Worm (Caenorhabditis elegans) whole organism, mixed stage, embryonic: ENCODE data around the gene nhr-262.

Experiments
- M03D4.4 ChIP-seq: sonication (generic microtip); optimal IDR thresholded peaks from 2 replicates; lab custom pipeline; 2017; ENCODE audit warnings: mild to moderate bottlenecking, missing genetic modification characterization, missing compliant biosample characterization
- bed-3 ChIP-seq: fragments of 200-800 bp; sonication (Bioruptor generic); optimal IDR thresholded peaks from 3 replicates; lab custom pipeline; 2018; ENCODE audit warnings: mild to moderate bottlenecking, missing genetic modification characterization, moderate library complexity, missing compliant biosample characterization
- blmp-1 ChIP-seq: fragments of 150-350 bp; optimal IDR thresholded peaks from 2 replicates; lab custom pipeline; 2014; ENCODE audit warnings: missing biosample characterization, missing genetic modification characterization
- ceh-39 ChIP-seq: fragments of 150-350 bp; optimal IDR thresholded peaks from 2 replicates; lab custom pipeline; 2014; ENCODE audit warnings: missing biosample characterization, missing genetic modification characterization
- ceh-43 ChIP-seq: fragments of 200-800 bp; sonication (Bioruptor generic); optimal IDR thresholded peaks from 2 replicates; lab custom pipeline; 2018; ENCODE audit warnings: mild to moderate bottlenecking, missing genetic modification characterization, moderate library complexity, missing compliant biosample characterization
- ceh-83 ChIP-seq: fragments of 200-800 bp; sonication (Bioruptor generic); optimal IDR thresholded peaks from 2 replicates; lab custom pipeline; 2018; ENCODE audit warnings: mild to moderate bottlenecking, missing genetic modification characterization, missing compliant biosample characterization
- ces-1 ChIP-seq: fragments of 150-350 bp; optimal IDR thresholded peaks from 2 replicates; lab custom pipeline; 2014; ENCODE audit warnings: missing biosample characterization, missing genetic modification reagents, missing genetic modification characterization
- cnd-1 ChIP-seq: fragments of 200-800 bp; sonication (Bioruptor generic); optimal IDR thresholded peaks from 2 replicates; lab custom pipeline; 2018; ENCODE audit warnings: mild to moderate bottlenecking, missing genetic modification characterization, missing compliant biosample characterization
- drap-1 ChIP-seq: fragments of 200-800 bp; sonication (Bioruptor generic); optimal IDR thresholded peaks from 3 replicates; lab custom pipeline; 2018; ENCODE audit warnings: mild to moderate bottlenecking, missing genetic modification characterization, missing compliant biosample characterization
- elt-1 ChIP-seq: sonication (generic microtip); optimal IDR thresholded peaks from 2 replicates; lab custom pipeline; 2017; ENCODE audit warnings: missing genetic modification characterization, mild to moderate bottlenecking, missing compliant biosample characterization, antibody characterized with exemption, moderate library complexity, borderline replicate concordance; ENCODE audit not compliant: insufficient read depth
- elt-3 ChIP-seq: fragments of 150-350 bp; optimal IDR thresholded peaks from 2 replicates; lab custom pipeline; 2014; ENCODE audit warnings: missing biosample characterization, missing genetic modification characterization
- ham-2 ChIP-seq: fragments of 200-800 bp; sonication (Bioruptor generic); optimal IDR thresholded peaks from 2 replicates; lab custom pipeline; 2018; ENCODE audit warnings: mild to moderate bottlenecking, missing genetic modification characterization, missing compliant biosample characterization
- lin-13 ChIP-seq: fragments of 150-350 bp; optimal IDR thresholded peaks from 2 replicates; lab custom pipeline; 2014; ENCODE audit warnings: missing biosample characterization, missing genetic modification characterization
- lin-32 ChIP-seq: fragments of 200-800 bp; sonication (Bioruptor generic); optimal IDR thresholded peaks from 2 replicates; lab custom pipeline; 2018; ENCODE audit warnings: mild to moderate bottlenecking, missing genetic modification characterization, missing compliant biosample characterization
- lsy-2 ChIP-seq: fragments of 150-350 bp; optimal IDR thresholded peaks from 2 replicates; lab custom pipeline; 2014; ENCODE audit warnings: missing biosample characterization, missing genetic modification characterization
- mep-1 ChIP-seq: fragments of 150-350 bp; optimal IDR thresholded peaks from 2 replicates; lab custom pipeline; 2017; ENCODE audit warnings: missing biosample characterization, missing genetic modification reagents, missing genetic modification characterization, inconsistent platforms
- mls-2 ChIP-seq: sonication (generic microtip); optimal IDR thresholded peaks from 2 replicates; lab custom pipeline; 2016; ENCODE audit warnings: mild to moderate bottlenecking, missing genetic modification characterization, moderate library complexity, missing compliant biosample characterization
- nhr-12 ChIP-seq: fragments of 150-350 bp; optimal IDR thresholded peaks from 2 replicates; lab custom pipeline; 2014; ENCODE audit warnings: missing biosample characterization, missing genetic modification characterization
- nhr-2 ChIP-seq: fragments of 150-350 bp; optimal IDR thresholded peaks from 2 replicates; lab custom pipeline; 2014; ENCODE audit warnings: missing biosample characterization, missing genetic modification characterization
- nhr-237 ChIP-seq: fragments of 150-350 bp; optimal IDR thresholded peaks from 2 replicates; lab custom pipeline; 2014; ENCODE audit warnings: missing biosample characterization, missing genetic modification characterization
- nhr-76 ChIP-seq: sonication (generic microtip); optimal IDR thresholded peaks from 2 replicates; lab custom pipeline; 2017; ENCODE audit warnings: missing biosample characterization, missing genetic modification characterization
- pha-4 ChIP-seq: fragments of 150-350 bp; optimal IDR thresholded peaks from 2 replicates; lab custom pipeline; 2018; ENCODE audit warnings: missing biosample characterization, missing genetic modification reagents, missing genetic modification characterization
- sem-2 ChIP-seq: fragments of 200-800 bp; sonication (Bioruptor generic); optimal IDR thresholded peaks from 2 replicates; lab custom pipeline; 2018; ENCODE audit warnings: mild to moderate bottlenecking, missing genetic modification characterization, missing compliant biosample characterization
- snpc-4 ChIP-seq: fragments of 150-350 bp; optimal IDR thresholded peaks from 2 replicates; lab custom pipeline; 2014; ENCODE audit warnings: missing biosample characterization, missing genetic modification characterization
- sptf-1 ChIP-seq: sonication (generic microtip); optimal IDR thresholded peaks from 2 replicates; lab custom pipeline; 2017; ENCODE audit warnings: mild to moderate bottlenecking, missing genetic modification characterization, moderate library complexity, missing compliant biosample characterization
- tbx-8 ChIP-seq: fragments of 200-800 bp; sonication (Bioruptor generic); optimal IDR thresholded peaks from 2 replicates; lab custom pipeline; 2018; ENCODE audit warnings: mild to moderate bottlenecking, missing genetic modification characterization, moderate library complexity, missing compliant biosample characterization
- unc-120 ChIP-seq: sonication (generic microtip); optimal IDR thresholded peaks from 2 replicates; lab custom pipeline; 2017; ENCODE audit warnings: missing genetic modification characterization, missing compliant biosample characterization; ENCODE audit not compliant: poor library complexity, severe bottlenecking
- unc-39 ChIP-seq: fragments of 150-350 bp; optimal IDR thresholded peaks from 2 replicates; lab custom pipeline; 2014; ENCODE audit warnings: missing biosample characterization, missing genetic modification characterization
- unc-62 ChIP-seq: fragments of 150-350 bp; optimal IDR thresholded peaks from 2 replicates; lab custom pipeline; 2014; ENCODE audit warnings: missing biosample characterization, missing genetic modification reagents, missing genetic modification characterization
- zip-8 ChIP-seq: fragments of 150-350 bp; optimal IDR thresholded peaks from 2 replicates; lab custom pipeline; 2014; ENCODE audit warnings: missing biosample characterization, missing genetic modification characterization
- ztf-11 ChIP-seq: fragments of 150-350 bp; optimal IDR thresholded peaks from 2 replicates; lab custom pipeline; 2014; ENCODE audit warnings: missing biosample characterization, missing genetic modification characterization

nhr-262 gene

ce11 chrV:16902726-16903125 lies 2.0 kb upstream of the nhr-262 start, which contains the start of gene srd-68:
Gene srd-68, minus strand, starts transcription at chrV:16902826.
- no peak for TF ChIP-seq lsy-2
- TF ChIP-seq sem-2 (GFP tag; lab: Kevin White, UChicago): no peak
- TF ChIP-seq M03D4.4 (tag; lab: Kevin White, UChicago): no peak
- no peak for TF ChIP-seq unc-39 (tag; lab: Kevin White, UChicago)
- no peak for TF ChIP-seq snpc-4 (tag; lab: Kevin White, UChicago)
- no peak for TF ChIP-seq ham-2 (GFP tag; lab: Kevin White, UChicago)
- no peak for TF ChIP-seq zip-8 (tag; lab: Kevin White, UChicago)
- TF ChIP-seq unc-62 (GFP tag; lab: Kevin White, UChicago): no peak
- TF ChIP-seq cnd-1 (tag; lab: Kevin White, UChicago): no peak
- TF ChIP-seq nhr-12 (tag; lab: Kevin White, UChicago): no peak
- no peak for TF ChIP-seq mep-1 (tag; lab: Kevin White, UChicago)
- TF ChIP-seq elt-1 (tag; lab: Kevin White, UChicago): no peak
- no peak for TF ChIP-seq ztf-11 (tag; lab: Kevin White, UChicago)
- no peak for TF ChIP-seq bed-3 (GFP tag; lab: Kevin White, UChicago)
- no peak for TF ChIP-seq ces-1 (GFP tag; lab: Kevin White, UChicago)
- TF ChIP-seq lin-13 (tag; lab: Kevin White, UChicago): no peak

ce11 chrV:16909871-16910270 lies 5.2 kb downstream of the nhr-262 start, which contains the start of gene F09C6.16:
Gene F09C6.16, minus strand, starts transcription at chrV:16909971.
- no peak for TF ChIP-seq sem-2 (GFP tag; lab: Kevin White, UChicago)
- TF ChIP-seq nhr-76 (tag; lab: Kevin White, UChicago): no peak
- no peak for TF ChIP-seq lin-13 (tag; lab: Kevin White, UChicago)
- TF ChIP-seq nhr-12 (tag; lab: Kevin White, UChicago): no peak
- no peak for TF ChIP-seq ces-1 (GFP tag; lab: Kevin White, UChicago)
- TF ChIP-seq tbx-8 (GFP tag; lab: Kevin White, UChicago): no peak
- TF ChIP-seq ham-2 (GFP tag; lab: Kevin White, UChicago): no peak
- no peak for TF ChIP-seq pha-4 (tag; lab: Kevin White, UChicago)
- TF ChIP-seq elt-3 (tag; lab: Kevin White, UChicago): no peak
- no peak for TF ChIP-seq ceh-43 (GFP tag; lab: Kevin White, UChicago)
- TF ChIP-seq snpc-4 (tag; lab: Kevin White, UChicago): no peak
- TF ChIP-seq blmp-1 (tag; lab: Kevin White, UChicago): no peak
- no peak for TF ChIP-seq mep-1 (tag; lab: Kevin White, UChicago)
- no peak for TF ChIP-seq ztf-11 (tag; lab: Kevin White, UChicago)
- TF ChIP-seq nhr-237 (tag; lab: Kevin White, UChicago): no peak
- no peak for TF ChIP-seq ceh-83
- no peak for TF ChIP-seq lin-32 (GFP tag; lab: Kevin White, UChicago)
- TF ChIP-seq zip-8 (tag; lab: Kevin White, UChicago): no peak

- no peak for TF ChIP-seq ceh-43 (GFP tag; lab: Kevin White, UChicago)
- no peak for TF ChIP-seq mls-2
- TF ChIP-seq lin-32 (GFP tag; lab: Kevin White, UChicago): no peak
- no peak for TF ChIP-seq unc-120
- no peak for TF ChIP-seq lsy-2
- no peak for TF ChIP-seq pha-4 (tag; lab: Kevin White, UChicago)
- no peak for TF ChIP-seq nhr-237 (tag; lab: Kevin White, UChicago)
- TF ChIP-seq M03D4.4 (tag; lab: Kevin White, UChicago): no peak
- TF ChIP-seq drap-1 (GFP tag; lab: Kevin White, UChicago): no peak
- TF ChIP-seq nhr-76 (tag; lab: Kevin White, UChicago): no peak
- no peak for TF ChIP-seq blmp-1 (tag; lab: Kevin White, UChicago)
Observed at ce11 chrV:16910864-16911263, 6.2 kb downstream of the nhr-262 start.

- TF ChIP-seq tbx-8 (GFP tag; lab: Kevin White, UChicago): no peak
- no peak for TF ChIP-seq mls-2
- no peak for TF ChIP-seq sptf-1
- TF ChIP-seq mep-1 (tag; lab: Kevin White, UChicago): no peak
- TF ChIP-seq blmp-1 (tag; lab: Kevin White, UChicago): no peak
- no peak for TF ChIP-seq ceh-39 (tag; lab: Kevin White, UChicago)
- TF ChIP-seq unc-120: no peak
- no peak for TF ChIP-seq ces-1 (GFP tag; lab: Kevin White, UChicago)
- TF ChIP-seq nhr-2 (tag; lab: Kevin White, UChicago): no peak
- no peak for TF ChIP-seq M03D4.4 (tag; lab: Kevin White, UChicago)
- no peak for TF ChIP-seq nhr-237 (tag; lab: Kevin White, UChicago)
- TF ChIP-seq zip-8 (tag; lab: Kevin White, UChicago): no peak
- TF ChIP-seq nhr-12 (tag; lab: Kevin White, UChicago): no peak
- no peak for TF ChIP-seq drap-1 (GFP tag; lab: Kevin White, UChicago)
- TF ChIP-seq unc-62 (GFP tag; lab: Kevin White, UChicago): no peak
- no peak for TF ChIP-seq elt-3 (tag; lab: Kevin White, UChicago)
- TF ChIP-seq ztf-11 (tag; lab: Kevin White, UChicago): no peak
- TF ChIP-seq lin-13 (tag; lab: Kevin White, UChicago): no peak
- no peak for TF ChIP-seq ceh-83
Observed at ce11 chrV:16911294-16911693, 6.6 kb downstream of the nhr-262 start.
